Worm (Caenorhabditis elegans) whole organism, late embryonic: ENCODE measurements around the gene F20A1.8.
"Not testable (repeated sequence)": the region's sequence is repeated elsewhere in the genome, so short reads cannot be mapped to it uniquely, and the experiment has no call there.

Experiments used
- C08G9.2 ChIP-seq: sonication (generic microtip); optimal IDR thresholded peaks from 2 replicates; lab custom pipeline; 2016; ENCODE audit warnings: mild to moderate bottlenecking, missing genetic modification characterization, moderate library complexity, missing compliant biosample characterization
- C38D4.7 ChIP-seq: fragments of 200-800 bp; sonication (Bioruptor generic); optimal IDR thresholded peaks from 2 replicates; lab custom pipeline; 2018; ENCODE audit warnings: mild to moderate bottlenecking, missing genetic modification characterization, moderate library complexity, missing compliant biosample characterization
- F13H6.1 ChIP-seq: sonication (generic microtip); optimal IDR thresholded peaks from 2 replicates; lab custom pipeline; 2016; ENCODE audit warnings: missing genetic modification characterization, missing compliant biosample characterization
- K02D7.2 ChIP-seq: sonication (generic microtip); optimal IDR thresholded peaks from 2 replicates; lab custom pipeline; 2017; ENCODE audit warnings: mild to moderate bottlenecking, missing genetic modification characterization, missing compliant biosample characterization
- K09A11.1 ChIP-seq: sonication (generic microtip); optimal IDR thresholded peaks from 2 replicates; lab custom pipeline; 2017; ENCODE audit warnings: antibody characterized with exemption, mild to moderate bottlenecking, missing genetic modification characterization, missing compliant biosample characterization; ENCODE audit not compliant: insufficient read depth
- ahr-1 ChIP-seq: sonication (generic microtip); optimal IDR thresholded peaks from 2 replicates; lab custom pipeline; 2016; ENCODE audit warnings: missing genetic modification characterization, missing compliant biosample characterization
- ama-1 ChIP-seq: fragments of 150-350 bp; optimal IDR thresholded peaks from 2 replicates; lab custom pipeline; 2014
- ceh-18 ChIP-seq: sonication (generic microtip); optimal IDR thresholded peaks from 2 replicates; lab custom pipeline; 2016; ENCODE audit warnings: missing genetic modification characterization, missing compliant biosample characterization
- ceh-2 ChIP-seq: sonication (generic microtip); optimal IDR thresholded peaks from 2 replicates; lab custom pipeline; 2016; ENCODE audit warnings: missing genotype, missing genetic modification characterization, missing compliant biosample characterization
- ceh-22 ChIP-seq: sonication (generic microtip); optimal IDR thresholded peaks from 2 replicates; lab custom pipeline; 2017; ENCODE audit warnings: missing biosample characterization, missing genetic modification characterization
- ceh-31 ChIP-seq: sonication (generic microtip); optimal IDR thresholded peaks from 2 replicates; lab custom pipeline; 2016; ENCODE audit warnings: missing genetic modification characterization, missing compliant biosample characterization
- ceh-34 ChIP-seq: sonication (generic microtip); optimal IDR thresholded peaks from 2 replicates; lab custom pipeline; 2016; ENCODE audit warnings: mild to moderate bottlenecking, missing genetic modification characterization, missing compliant biosample characterization
- ceh-45 ChIP-seq: fragments of 200-800 bp; sonication (Bioruptor generic); IDR thresholded peaks from 2 replicates; pipeline ENCODE4 v1.3.6; 2022; ENCODE audit warnings: missing genetic modification reagents, missing genetic modification characterization, missing compliant biosample characterization
- ceh-6 ChIP-seq: fragments of 200-800 bp; sonication (Bioruptor generic); optimal IDR thresholded peaks from 2 replicates; lab custom pipeline; 2018; ENCODE audit warnings: mild to moderate bottlenecking, missing genetic modification characterization, missing compliant biosample characterization
- ceh-9 ChIP-seq: sonication (generic microtip); optimal IDR thresholded peaks from 2 replicates; lab custom pipeline; 2016; ENCODE audit warnings: mild to moderate bottlenecking, missing genetic modification characterization, inconsistent platforms, missing compliant biosample characterization
- che-1 ChIP-seq: sonication (generic microtip); optimal IDR thresholded peaks from 2 replicates; lab custom pipeline; 2016; ENCODE audit warnings: mild to moderate bottlenecking, missing genetic modification characterization, missing compliant biosample characterization
- dve-1 ChIP-seq: sonication (generic microtip); optimal IDR thresholded peaks from 2 replicates; lab custom pipeline; 2017; ENCODE audit warnings: antibody characterized with exemption, mild to moderate bottlenecking, missing genetic modification characterization, missing compliant biosample characterization
- elt-2 ChIP-seq: sonication (generic microtip); optimal IDR thresholded peaks from 2 replicates; lab custom pipeline; 2016; ENCODE audit warnings: missing genetic modification reagents, missing genetic modification characterization, missing compliant biosample characterization
- elt-4 ChIP-seq: sonication (generic microtip); optimal IDR thresholded peaks from 2 replicates; lab custom pipeline; 2016; ENCODE audit warnings: missing genetic modification characterization, missing compliant biosample characterization
- ets-4 ChIP-seq: sonication (generic microtip); optimal IDR thresholded peaks from 2 replicates; lab custom pipeline; 2016; ENCODE audit warnings: missing genetic modification characterization, missing compliant biosample characterization
- fax-1 ChIP-seq: sonication (generic microtip); optimal IDR thresholded peaks from 2 replicates; lab custom pipeline; 2016; ENCODE audit warnings: missing genotype, missing genetic modification characterization, missing compliant biosample characterization
- fkh-10 ChIP-seq: fragments of 150-350 bp; optimal IDR thresholded peaks from 2 replicates; lab custom pipeline; 2014; ENCODE audit warnings: missing biosample characterization, missing genetic modification reagents, missing genetic modification characterization
- fkh-6 ChIP-seq: sonication (generic microtip); optimal IDR thresholded peaks from 2 replicates; lab custom pipeline; 2016; ENCODE audit warnings: missing genetic modification characterization, missing compliant biosample characterization
- gmeb-2 ChIP-seq: sonication (generic microtip); optimal IDR thresholded peaks from 2 replicates; lab custom pipeline; 2016; ENCODE audit warnings: missing genetic modification characterization, inconsistent platforms, missing compliant biosample characterization
- hlh-15 ChIP-seq: sonication (generic microtip); optimal IDR thresholded peaks from 2 replicates; lab custom pipeline; 2016; ENCODE audit warnings: missing genetic modification characterization, missing compliant biosample characterization
- hlh-6 ChIP-seq: sonication (generic microtip); optimal IDR thresholded peaks from 2 replicates; lab custom pipeline; 2016; ENCODE audit warnings: missing genotype, missing genetic modification characterization, missing compliant biosample characterization
- lim-6 ChIP-seq: sonication (generic microtip); optimal IDR thresholded peaks from 2 replicates; lab custom pipeline; 2016; ENCODE audit warnings: missing genetic modification characterization, missing compliant biosample characterization
- madf-2 ChIP-seq: sonication (generic microtip); optimal IDR thresholded peaks from 2 replicates; lab custom pipeline; 2017; ENCODE audit warnings: missing genetic modification characterization, missing compliant biosample characterization
- mec-3 ChIP-seq: sonication (generic microtip); optimal IDR thresholded peaks from 2 replicates; lab custom pipeline; 2016; ENCODE audit warnings: borderline replicate concordance, missing genetic modification characterization, missing compliant biosample characterization
- nfya-1 ChIP-seq: sonication (generic microtip); optimal IDR thresholded peaks from 2 replicates; lab custom pipeline; 2017; ENCODE audit warnings: missing genetic modification characterization, mild to moderate bottlenecking, missing compliant biosample characterization, antibody characterized with exemption, moderate library complexity
- nhr-11 ChIP-seq: fragments of 150-350 bp; optimal IDR thresholded peaks from 2 replicates; lab custom pipeline; 2014; ENCODE audit warnings: missing biosample characterization, missing genetic modification characterization
- nhr-232 ChIP-seq: sonication (generic microtip); optimal IDR thresholded peaks from 2 replicates; lab custom pipeline; 2016; ENCODE audit warnings: missing genetic modification characterization, missing compliant biosample characterization
- odd-2 ChIP-seq: sonication (generic microtip); optimal IDR thresholded peaks from 2 replicates; lab custom pipeline; 2017; ENCODE audit warnings: antibody characterized with exemption, mild to moderate bottlenecking, missing genetic modification characterization, missing compliant biosample characterization
- pat-9 ChIP-seq: fragments of 200-800 bp; sonication (Bioruptor generic); optimal IDR thresholded peaks from 2 replicates; lab custom pipeline; 2018; ENCODE audit warnings: mild to moderate bottlenecking, missing genetic modification characterization, moderate library complexity, missing compliant biosample characterization
- pha-2 ChIP-seq: sonication (generic microtip); optimal IDR thresholded peaks from 2 replicates; lab custom pipeline; 2017; ENCODE audit warnings: mild to moderate bottlenecking, missing genetic modification characterization, missing compliant biosample characterization
- pha-4 ChIP-seq: fragments of 150-350 bp; optimal IDR thresholded peaks from 2 replicates; lab custom pipeline; 2018; ENCODE audit warnings: missing biosample characterization, missing genetic modification reagents, missing genetic modification characterization
- pros-1 ChIP-seq: fragments of 150-350 bp; optimal IDR thresholded peaks from 2 replicates; lab custom pipeline; 2014; ENCODE audit warnings: missing biosample characterization, missing genetic modification reagents, missing genetic modification characterization
- ref-2 ChIP-seq: sonication (generic microtip); optimal IDR thresholded peaks from 2 replicates; lab custom pipeline; 2016; ENCODE audit warnings: missing genetic modification characterization, missing compliant biosample characterization
- rnt-1 ChIP-seq: sonication (generic microtip); optimal IDR thresholded peaks from 2 replicates; lab custom pipeline; 2016; ENCODE audit warnings: missing genetic modification characterization, missing compliant biosample characterization
- sox-2 ChIP-seq: fragments of 200-800 bp; sonication (Bioruptor generic); IDR thresholded peaks from 2 replicates; pipeline ENCODE4 v1.3.6; 2022; ENCODE audit warnings: missing genetic modification reagents, missing genetic modification characterization, missing compliant biosample characterization
- tbx-7 ChIP-seq: sonication (generic microtip); optimal IDR thresholded peaks from 2 replicates; lab custom pipeline; 2016; ENCODE audit warnings: missing genotype, missing genetic modification characterization, missing compliant biosample characterization
- unc-3 ChIP-seq, 2 experiments: fragments of 200-800 bp in 1 of 2; sonication (Bioruptor generic) in 1 of 2; sonication (generic microtip) in 1 of 2; conservative IDR thresholded peaks in 1 of 2; optimal IDR thresholded peaks in 1 of 2; 2 replicates each; pipeline versions ENCODE4 v1.3.6 to Lab custom; 2016 to 2022; ENCODE audit warnings: missing compliant biosample characterization in 2 of 2, missing genetic modification characterization in 2 of 2, missing genetic modification reagents in 1 of 2
- unc-86 ChIP-seq: sonication (generic microtip); optimal IDR thresholded peaks from 2 replicates; lab custom pipeline; 2016; ENCODE audit warnings: missing genetic modification characterization, missing compliant biosample characterization
- zip-5 ChIP-seq: sonication (generic microtip); optimal IDR thresholded peaks from 2 replicates; lab custom pipeline; 2016; ENCODE audit warnings: missing genetic modification characterization, missing compliant biosample characterization
- ztf-16 ChIP-seq: sonication (generic microtip); optimal IDR thresholded peaks from 2 replicates; lab custom pipeline; 2017; ENCODE audit warnings: missing genetic modification characterization, missing compliant biosample characterization

Gene F20A1.8

ce11 chrV:7068861-7069260 is 21.4 kb upstream of the F20A1.8 start:
- TF ChIP-seq zip-5 (tag; lab: Kevin White, UChicago) (no peak), elt-4 (tag; lab: Kevin White, UChicago) (no peak), ceh-18 (tag; lab: Kevin White, UChicago) (no peak), ama-1 (lab: Kevin White, UChicago) (no peak), hlh-15 (tag; lab: Kevin White, UChicago) (no peak), ceh-22 (tag; lab: Kevin White, UChicago) (no peak), ref-2 (tag; lab: Kevin White, UChicago) (no peak), fkh-6 (tag; lab: Kevin White, UChicago) (no peak), C08G9.2 (no peak), tbx-7 (tag; lab: Kevin White, UChicago) (no peak), odd-2 (tag; lab: Kevin White, UChicago) (no peak), dve-1 (tag; lab: Kevin White, UChicago) (no peak), K02D7.2 (tag; lab: Kevin White, UChicago) (no peak), unc-3 (GFP tag; conservative IDR thresholded peaks at IDR 0.05; lab: Robert Waterston, UW) (no peak), unc-3 (tag; optimal IDR thresholded peaks at IDR 0.05; lab: Kevin White, UChicago) (no peak), hlh-6 (no peak), unc-86 (tag; lab: Kevin White, UChicago) (no peak), elt-2 (tag; lab: Kevin White, UChicago) (no peak), C38D4.7 (no peak), madf-2 (tag; lab: Kevin White, UChicago) (no peak), pha-4 (tag; lab: Kevin White, UChicago) (no peak)

ce11 chrV:7065226-7065625 is 17.8 kb upstream of the F20A1.8 start, which contains the start of gene Y57E12AR.1:
TSS of gene Y57E12AR.1 (minus strand) at chrV:7065326.
- no peak for TF ChIP-seq pha-2 (tag; lab: Kevin White, UChicago)

ce11 chrV:7062790-7063189 is 15.4 kb upstream of the F20A1.8 start, which contains the start of gene tmem-258:
TSS of gene tmem-258 (plus strand) at chrV:7063174.
- TF ChIP-seq mec-3, ceh-34, nhr-11 (tag; lab: Kevin White, UChicago): not testable (repeated sequence)

ce11 chrV:7060396-7060795 is 13.0 kb upstream of the F20A1.8 start, which contains the start of the genes Y57E12AL.6 and Y57E12AL.1:
TSS of gene Y57E12AL.6 (minus strand) at chrV:7060470.
TSS of gene Y57E12AL.1 (plus strand) at chrV:7060530.
- TF ChIP-seq fax-1 (peak; percentile 39), ceh-6 (GFP tag; lab: Kevin White, UChicago) (peak; percentile 56), ceh-45 (GFP tag; lab: Robert Waterston, UW) (no peak), K09A11.1 (tag; lab: Kevin White, UChicago) (no peak), ceh-9 (no peak), ceh-22 (tag; lab: Kevin White, UChicago) (no peak), K02D7.2 (tag; lab: Kevin White, UChicago) (no peak), pros-1 (tag; lab: Kevin White, UChicago) (no peak), lim-6 (tag; lab: Kevin White, UChicago) (no peak), fkh-6 (tag; lab: Kevin White, UChicago) (peak; percentile 31), nhr-232 (tag; lab: Kevin White, UChicago) (peak; percentile 63), rnt-1 (peak; percentile 71), che-1 (peak; percentile 51), elt-4 (tag; lab: Kevin White, UChicago) (no peak), nfya-1 (tag; lab: Kevin White, UChicago) (peak; percentile 71), dve-1 (tag; lab: Kevin White, UChicago) (peak; percentile 74), ceh-2 (tag; lab: Kevin White, UChicago) (peak; percentile 19), ets-4 (tag; lab: Kevin White, UChicago) (peak; percentile 24), sox-2 (peak; percentile 18; the same call in 1 of the 2 replicates), F13H6.1 (tag; lab: Kevin White, UChicago) (peak; percentile 73), zip-5 (tag; lab: Kevin White, UChicago) (peak; percentile 45), pha-2 (tag; lab: Kevin White, UChicago) (peak; percentile 44), ztf-16 (peak; percentile 64), pat-9 (tag; lab: Kevin White, UChicago) (no peak), unc-86 (tag; lab: Kevin White, UChicago) (peak; percentile 65), C38D4.7 (peak; percentile 46), ahr-1 (tag; lab: Kevin White, UChicago) (no peak), ceh-31 (peak; percentile 67), ref-2 (tag; lab: Kevin White, UChicago) (peak; percentile 40), fkh-10 (no peak), gmeb-2 (tag; lab: Kevin White, UChicago) (peak; percentile 31), unc-3 (GFP tag; conservative IDR thresholded peaks at IDR 0.05; lab: Robert Waterston, UW) (peak; percentile 60), unc-3 (tag; optimal IDR thresholded peaks at IDR 0.05; lab: Kevin White, UChicago) (peak; percentile 60)
